Worm (Caenorhabditis elegans): ENCODE results near the gene jmjd-2.

jmjd-2 gene

DNA sequence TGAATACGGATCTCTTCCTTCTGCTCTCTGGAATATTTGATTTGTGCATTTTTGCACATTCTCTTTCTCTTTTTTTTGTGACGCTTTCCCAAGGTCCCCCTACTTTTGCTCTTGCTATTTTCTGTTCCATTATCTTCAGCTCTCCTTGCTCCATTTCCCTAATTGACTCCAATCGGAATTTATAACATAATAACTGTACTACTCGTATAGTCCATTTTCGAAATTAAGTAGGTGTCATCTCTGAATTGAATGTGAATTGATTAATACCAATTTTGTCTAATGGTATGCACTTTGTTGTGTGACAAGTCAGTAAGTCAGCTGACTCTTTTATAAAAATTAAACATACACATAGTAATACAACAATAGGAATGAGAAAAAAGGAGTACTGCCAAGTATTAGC is 47.5 kb downstream of the jmjd-2 start:
- TF ChIP-seq eyg-1 (tag; optimal IDR thresholded peaks at IDR 0.05), result no peak
- no peak for TF ChIP-seq ceh-9 (tag; optimal IDR thresholded peaks at IDR 0.05)
- peak; percentile 17 for TF ChIP-seq ceh-31 (tag; optimal IDR thresholded peaks at IDR 0.05)
- no peak for TF ChIP-seq ceh-19 (GFP tag; optimal IDR thresholded peaks at IDR 0.05)
- TF ChIP-seq dve-1 (tag; optimal IDR thresholded peaks at IDR 0.05), result no peak
- peak; percentile 8 for TF ChIP-seq unc-42 (tag; optimal IDR thresholded peaks at IDR 0.05)
- no peak for TF ChIP-seq ceh-14 (tag; optimal IDR thresholded peaks at IDR 0.05)
- no peak for TF ChIP-seq fax-1 (tag; optimal IDR thresholded peaks at IDR 0.05)
- no peak for TF ChIP-seq fkh-10 (GFP tag; optimal IDR thresholded peaks at IDR 0.05)

DNA sequence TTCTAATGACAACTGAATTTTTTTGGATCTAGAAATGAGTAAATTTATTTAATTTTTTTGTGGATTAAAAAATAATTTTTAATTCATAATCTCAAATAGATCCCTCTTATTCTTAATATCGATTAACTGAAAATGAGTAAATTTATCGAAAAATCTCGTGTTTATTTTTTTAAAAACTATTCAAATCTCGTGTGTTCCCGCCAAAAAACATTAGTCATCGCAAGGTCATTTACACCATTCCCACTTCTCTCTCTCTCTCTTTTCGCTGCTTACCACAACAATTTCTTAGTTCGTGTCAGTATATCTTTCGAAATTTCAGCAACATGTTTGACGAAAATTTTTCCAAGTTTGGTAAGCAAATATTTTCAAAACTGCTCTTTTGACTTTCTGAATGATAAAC is 55.9 kb downstream of the jmjd-2 start:
- TF ChIP-seq ceh-30 (tag; optimal IDR thresholded peaks at IDR 0.05) (no peak), F13H6.1 (tag; optimal IDR thresholded peaks at IDR 0.05) (no peak), rnt-1 (tag; optimal IDR thresholded peaks at IDR 0.05) (no peak), tbx-7 (tag; optimal IDR thresholded peaks at IDR 0.05) (no peak), elt-4 (tag; optimal IDR thresholded peaks at IDR 0.05) (no peak), lin-11 (tag; optimal IDR thresholded peaks at IDR 0.05) (no peak), ceh-24 (tag; optimal IDR thresholded peaks at IDR 0.05) (no peak), hlh-15 (tag; optimal IDR thresholded peaks at IDR 0.05) (no peak), fkh-6 (tag; optimal IDR thresholded peaks at IDR 0.05) (no peak), ceh-9 (tag; optimal IDR thresholded peaks at IDR 0.05) (no peak), sox-4 (tag; optimal IDR thresholded peaks at IDR 0.05) (no peak), eyg-1 (tag; optimal IDR thresholded peaks at IDR 0.05) (no peak)

ce11 chrII:14186937-14187336 is 56.5 kb downstream of the jmjd-2 start:
- TF ChIP-seq ttx-3 (tag; optimal IDR thresholded peaks at IDR 0.05), result no peak
- no peak for TF ChIP-seq syd-9 (tag; optimal IDR thresholded peaks at IDR 0.05)
- TF ChIP-seq ref-2 (tag; optimal IDR thresholded peaks at IDR 0.05), result no peak
- peak; percentile 32 for TF ChIP-seq ceh-31 (tag; optimal IDR thresholded peaks at IDR 0.05)

All from whole organism, late embryonic.